Worm (Caenorhabditis elegans) whole organism, late embryonic: ENCODE data around the gene atg-13.

Experiments
- C08G9.2 ChIP-seq: sonication (generic microtip); optimal IDR thresholded peaks from 2 replicates; lab custom pipeline; 2016; ENCODE audit warnings: mild to moderate bottlenecking, missing genetic modification characterization, moderate library complexity, missing compliant biosample characterization
- C38D4.7 ChIP-seq: fragments of 200-800 bp; sonication (Bioruptor generic); optimal IDR thresholded peaks from 2 replicates; lab custom pipeline; 2018; ENCODE audit warnings: mild to moderate bottlenecking, missing genetic modification characterization, moderate library complexity, missing compliant biosample characterization
- F13H6.1 ChIP-seq: sonication (generic microtip); optimal IDR thresholded peaks from 2 replicates; lab custom pipeline; 2016; ENCODE audit warnings: missing genetic modification characterization, missing compliant biosample characterization
- T23F11.4 ChIP-seq: fragments of 200-800 bp; sonication (Bioruptor generic); optimal IDR thresholded peaks from 2 replicates; lab custom pipeline; 2018; ENCODE audit warnings: mild to moderate bottlenecking, missing genetic modification characterization, missing compliant biosample characterization
- Y22D7AL.16 ChIP-seq: sonication (generic microtip); optimal IDR thresholded peaks from 2 replicates; lab custom pipeline; 2016; ENCODE audit warnings: missing genetic modification characterization, missing compliant biosample characterization
- ama-1 ChIP-seq: fragments of 150-350 bp; optimal IDR thresholded peaks from 2 replicates; lab custom pipeline; 2014
- ceh-14 ChIP-seq: sonication (generic microtip); optimal IDR thresholded peaks from 2 replicates; lab custom pipeline; 2016; ENCODE audit warnings: missing genotype, missing genetic modification characterization, missing compliant biosample characterization
- ceh-22 ChIP-seq: sonication (generic microtip); optimal IDR thresholded peaks from 2 replicates; lab custom pipeline; 2017; ENCODE audit warnings: missing biosample characterization, missing genetic modification characterization
- ceh-30 ChIP-seq: fragments of 150-350 bp; optimal IDR thresholded peaks from 2 replicates; lab custom pipeline; 2014; ENCODE audit warnings: missing biosample characterization, missing genetic modification characterization
- ceh-31 ChIP-seq: sonication (generic microtip); optimal IDR thresholded peaks from 2 replicates; lab custom pipeline; 2016; ENCODE audit warnings: missing genetic modification characterization, missing compliant biosample characterization
- ceh-34 ChIP-seq: sonication (generic microtip); optimal IDR thresholded peaks from 2 replicates; lab custom pipeline; 2016; ENCODE audit warnings: mild to moderate bottlenecking, missing genetic modification characterization, missing compliant biosample characterization
- ceh-45 ChIP-seq: fragments of 200-800 bp; sonication (Bioruptor generic); IDR thresholded peaks from 2 replicates; pipeline ENCODE4 v1.3.6; 2022; ENCODE audit warnings: missing genetic modification reagents, missing genetic modification characterization, missing compliant biosample characterization
- ceh-48 ChIP-seq: sonication (generic microtip); optimal IDR thresholded peaks from 2 replicates; lab custom pipeline; 2016; ENCODE audit warnings: missing genetic modification characterization, inconsistent platforms, missing compliant biosample characterization
- ceh-6 ChIP-seq: fragments of 200-800 bp; sonication (Bioruptor generic); optimal IDR thresholded peaks from 2 replicates; lab custom pipeline; 2018; ENCODE audit warnings: mild to moderate bottlenecking, missing genetic modification characterization, missing compliant biosample characterization
- ceh-9 ChIP-seq: sonication (generic microtip); optimal IDR thresholded peaks from 2 replicates; lab custom pipeline; 2016; ENCODE audit warnings: mild to moderate bottlenecking, missing genetic modification characterization, inconsistent platforms, missing compliant biosample characterization
- dmd-4 ChIP-seq: sonication (generic microtip); optimal IDR thresholded peaks from 2 replicates; lab custom pipeline; 2016; ENCODE audit warnings: borderline replicate concordance, missing genetic modification characterization, missing compliant biosample characterization
- elt-2 ChIP-seq: sonication (generic microtip); optimal IDR thresholded peaks from 2 replicates; lab custom pipeline; 2016; ENCODE audit warnings: missing genetic modification reagents, missing genetic modification characterization, missing compliant biosample characterization
- fkh-10 ChIP-seq: fragments of 150-350 bp; optimal IDR thresholded peaks from 2 replicates; lab custom pipeline; 2014; ENCODE audit warnings: missing biosample characterization, missing genetic modification reagents, missing genetic modification characterization
- gmeb-2 ChIP-seq: sonication (generic microtip); optimal IDR thresholded peaks from 2 replicates; lab custom pipeline; 2016; ENCODE audit warnings: missing genetic modification characterization, inconsistent platforms, missing compliant biosample characterization
- hlh-15 ChIP-seq: sonication (generic microtip); optimal IDR thresholded peaks from 2 replicates; lab custom pipeline; 2016; ENCODE audit warnings: missing genetic modification characterization, missing compliant biosample characterization
- hlh-30 ChIP-seq: sonication (generic microtip); optimal IDR thresholded peaks from 2 replicates; lab custom pipeline; 2017; ENCODE audit warnings: antibody characterized with exemption, missing genetic modification characterization, missing compliant biosample characterization; ENCODE audit not compliant: insufficient read depth
- hlh-6 ChIP-seq: sonication (generic microtip); optimal IDR thresholded peaks from 2 replicates; lab custom pipeline; 2016; ENCODE audit warnings: missing genotype, missing genetic modification characterization, missing compliant biosample characterization
- lin-11 ChIP-seq: fragments of 200-800 bp; sonication (Bioruptor generic); optimal IDR thresholded peaks from 2 replicates; lab custom pipeline; 2018; ENCODE audit warnings: mild to moderate bottlenecking, missing genetic modification characterization, missing compliant biosample characterization
- madf-2 ChIP-seq: sonication (generic microtip); optimal IDR thresholded peaks from 2 replicates; lab custom pipeline; 2017; ENCODE audit warnings: missing genetic modification characterization, missing compliant biosample characterization
- mec-3 ChIP-seq: sonication (generic microtip); optimal IDR thresholded peaks from 2 replicates; lab custom pipeline; 2016; ENCODE audit warnings: borderline replicate concordance, missing genetic modification characterization, missing compliant biosample characterization
- nhr-11 ChIP-seq: fragments of 150-350 bp; optimal IDR thresholded peaks from 2 replicates; lab custom pipeline; 2014; ENCODE audit warnings: missing biosample characterization, missing genetic modification characterization
- nhr-232 ChIP-seq: sonication (generic microtip); optimal IDR thresholded peaks from 2 replicates; lab custom pipeline; 2016; ENCODE audit warnings: missing genetic modification characterization, missing compliant biosample characterization
- npax-4 ChIP-seq: sonication (generic microtip); optimal IDR thresholded peaks from 2 replicates; lab custom pipeline; 2016; ENCODE audit warnings: missing genetic modification characterization, missing compliant biosample characterization
- odd-2 ChIP-seq: sonication (generic microtip); optimal IDR thresholded peaks from 2 replicates; lab custom pipeline; 2017; ENCODE audit warnings: antibody characterized with exemption, mild to moderate bottlenecking, missing genetic modification characterization, missing compliant biosample characterization
- pag-3 ChIP-seq: sonication (generic microtip); optimal IDR thresholded peaks from 2 replicates; lab custom pipeline; 2016; ENCODE audit warnings: missing compliant biosample characterization, missing genetic modification characterization, borderline replicate concordance
- pax-1 ChIP-seq: fragments of 150-350 bp; optimal IDR thresholded peaks from 2 replicates; lab custom pipeline; 2014; ENCODE audit warnings: missing biosample characterization, missing genetic modification characterization
- pha-2 ChIP-seq: sonication (generic microtip); optimal IDR thresholded peaks from 2 replicates; lab custom pipeline; 2017; ENCODE audit warnings: mild to moderate bottlenecking, missing genetic modification characterization, missing compliant biosample characterization
- pros-1 ChIP-seq: fragments of 150-350 bp; optimal IDR thresholded peaks from 2 replicates; lab custom pipeline; 2014; ENCODE audit warnings: missing biosample characterization, missing genetic modification reagents, missing genetic modification characterization
- rnt-1 ChIP-seq: sonication (generic microtip); optimal IDR thresholded peaks from 2 replicates; lab custom pipeline; 2016; ENCODE audit warnings: missing genetic modification characterization, missing compliant biosample characterization
- sdc-2 ChIP-seq: sonication (generic microtip); optimal IDR thresholded peaks from 2 replicates; lab custom pipeline; 2016; ENCODE audit warnings: missing genotype, missing genetic modification characterization, missing compliant biosample characterization
- unc-3 ChIP-seq, 2 experiments: fragments of 200-800 bp in 1 of 2; sonication (Bioruptor generic) in 1 of 2; sonication (generic microtip) in 1 of 2; conservative IDR thresholded peaks in 1 of 2; optimal IDR thresholded peaks in 1 of 2; 2 replicates each; pipeline versions ENCODE4 v1.3.6 to Lab custom; 2016 to 2022; ENCODE audit warnings: missing compliant biosample characterization in 2 of 2, missing genetic modification characterization in 2 of 2, missing genetic modification reagents in 1 of 2
- unc-86 ChIP-seq: sonication (generic microtip); optimal IDR thresholded peaks from 2 replicates; lab custom pipeline; 2016; ENCODE audit warnings: missing genetic modification characterization, missing compliant biosample characterization
- zip-5 ChIP-seq: sonication (generic microtip); optimal IDR thresholded peaks from 2 replicates; lab custom pipeline; 2016; ENCODE audit warnings: missing genetic modification characterization, missing compliant biosample characterization
- ztf-16 ChIP-seq: sonication (generic microtip); optimal IDR thresholded peaks from 2 replicates; lab custom pipeline; 2017; ENCODE audit warnings: missing genetic modification characterization, missing compliant biosample characterization

atg-13 gene

DNA sequence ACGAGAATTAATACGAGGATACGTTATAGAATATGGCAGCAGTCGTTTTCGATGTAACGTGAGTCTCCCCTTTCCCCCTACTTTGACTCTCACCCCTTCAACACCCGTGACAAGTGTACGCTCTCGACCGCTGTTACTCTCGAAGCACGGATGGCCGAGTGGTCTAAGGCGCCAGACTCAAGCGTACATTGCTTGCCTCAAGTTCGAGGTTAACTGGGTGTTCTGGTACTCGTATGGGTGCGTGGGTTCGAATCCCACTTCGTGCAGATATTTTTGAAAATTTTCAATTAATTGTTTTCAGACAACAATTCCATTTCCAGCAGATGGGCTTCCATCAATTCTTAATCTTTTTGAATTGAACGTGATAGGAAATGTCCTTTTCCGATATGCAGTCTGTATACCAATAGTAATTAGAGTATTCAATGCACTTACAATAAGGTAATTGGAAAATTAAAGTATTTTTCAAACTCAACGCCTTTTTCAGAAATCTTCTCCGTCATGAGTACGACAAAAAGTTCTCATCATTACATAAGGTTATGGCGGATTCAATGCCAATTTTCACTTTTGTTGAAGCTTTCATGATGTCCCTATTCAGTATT is 48.4 kb downstream of the atg-13 start (continued):
- TF ChIP-seq ceh-30 (tag; lab: Kevin White, UChicago) (no peak), ztf-16 (tag; lab: Kevin White, UChicago) (peak; percentile 80), pros-1 (tag; lab: Kevin White, UChicago) (no peak), ceh-31 (tag; lab: Kevin White, UChicago) (peak; percentile 52), dmd-4 (tag; lab: Kevin White, UChicago) (peak; percentile 23), pag-3 (tag; lab: Kevin White, UChicago) (no peak), pha-2 (tag; lab: Kevin White, UChicago) (peak; percentile 43), ceh-45 (GFP tag; lab: Robert Waterston, UW) (peak; percentile 53; the same call in 1 of the 2 replicates), ceh-34 (tag; lab: Kevin White, UChicago) (peak; percentile 83), fkh-10 (GFP tag; lab: Kevin White, UChicago) (peak; percentile 41), zip-5 (peak; percentile 58), rnt-1 (tag; lab: Kevin White, UChicago) (peak; percentile 63), lin-11 (tag; lab: Kevin White, UChicago) (peak; percentile 54), F13H6.1 (tag; lab: Kevin White, UChicago) (no peak), ceh-22 (no peak), ceh-14 (tag; lab: Kevin White, UChicago) (peak; percentile 23), nhr-11 (tag; lab: Kevin White, UChicago) (no peak), sdc-2 (tag; lab: Kevin White, UChicago) (peak; percentile 71), hlh-15 (tag; lab: Kevin White, UChicago) (peak; percentile 58), ceh-48 (peak; percentile 67), T23F11.4 (GFP tag; lab: Kevin White, UChicago) (peak; percentile 60), ceh-9 (tag; lab: Kevin White, UChicago) (no peak), npax-4 (tag; lab: Kevin White, UChicago) (peak; percentile 29), madf-2 (tag; lab: Kevin White, UChicago) (peak; percentile 75), mec-3 (tag; lab: Kevin White, UChicago) (no peak), unc-3 (GFP tag; conservative IDR thresholded peaks at IDR 0.05; lab: Robert Waterston, UW) (no peak; the same call in 1 of the 2 replicates), unc-3 (tag; optimal IDR thresholded peaks at IDR 0.05; lab: Kevin White, UChicago) (peak; percentile 59), C38D4.7 (GFP tag; lab: Kevin White, UChicago) (peak; percentile 72), ceh-6 (peak; percentile 81), unc-86 (tag; lab: Kevin White, UChicago) (peak; percentile 33), gmeb-2 (tag; lab: Kevin White, UChicago) (peak; percentile 76)

DNA sequence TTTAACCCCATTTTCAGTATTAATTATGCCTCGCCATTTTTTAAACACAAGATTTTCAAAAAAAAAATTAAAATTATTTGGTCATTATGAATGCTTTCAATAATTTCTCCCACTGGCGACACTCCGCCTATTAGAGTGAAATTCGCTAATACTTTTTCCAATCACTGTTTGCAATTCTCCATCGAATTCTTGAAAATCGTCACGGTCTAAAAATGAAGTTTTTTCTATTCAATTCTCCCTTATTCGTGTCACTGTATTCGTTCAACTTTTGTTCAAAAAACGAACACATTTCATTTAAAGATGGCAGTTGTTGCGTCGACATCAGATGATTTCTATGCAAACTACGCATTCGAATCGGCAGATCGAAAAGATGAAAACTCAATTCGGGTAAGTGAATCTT is 49.5 kb downstream of the atg-13 start, which contains the start of gene C14B9.3:
Gene C14B9.3 (plus strand): TSS at position 301 of the 400 bp plus-strand sequence.
- TF ChIP-seq nhr-232 (tag; lab: Kevin White, UChicago) (no peak), T23F11.4 (GFP tag; lab: Kevin White, UChicago) (no peak), ama-1 (lab: Kevin White, UChicago) (no peak), F13H6.1 (tag; lab: Kevin White, UChicago) (no peak), madf-2 (tag; lab: Kevin White, UChicago) (no peak), pax-1 (tag; lab: Kevin White, UChicago) (no peak), odd-2 (tag; lab: Kevin White, UChicago) (no peak), ceh-14 (tag; lab: Kevin White, UChicago) (no peak), C08G9.2 (tag; lab: Kevin White, UChicago) (no peak), pag-3 (tag; lab: Kevin White, UChicago) (no peak), mec-3 (tag; lab: Kevin White, UChicago) (no peak), pros-1 (tag; lab: Kevin White, UChicago) (no peak), rnt-1 (tag; lab: Kevin White, UChicago) (no peak), Y22D7AL.16 (tag; lab: Kevin White, UChicago) (no peak), hlh-6 (tag; lab: Kevin White, UChicago) (no peak), hlh-30 (tag; lab: Kevin White, UChicago) (no peak), elt-2 (tag; lab: Kevin White, UChicago) (no peak)
